Comparison of ENCODE assay signal across 1 fruit fly cellular context in the genomic region with DNA sequence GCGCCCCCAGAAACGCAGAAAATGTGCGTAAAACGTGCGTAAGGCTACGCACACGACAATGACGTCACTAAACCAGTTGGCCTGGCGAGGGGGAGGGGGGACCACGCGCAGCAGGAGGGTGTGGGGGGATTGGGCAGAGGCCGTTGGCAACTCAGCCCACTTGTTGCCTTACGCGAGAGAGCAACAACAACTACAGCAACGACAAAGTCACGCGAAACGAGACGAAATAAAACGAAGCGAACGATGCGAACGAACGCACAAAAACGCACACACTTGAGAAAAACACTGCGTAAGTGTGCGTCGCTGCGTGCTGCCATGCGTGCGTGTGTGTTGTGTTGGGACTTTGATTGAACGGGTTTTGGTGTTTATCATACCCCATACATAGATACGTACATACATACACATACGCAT.
TF ChIP-seq lines count a peak whose summit lies in the region.

No protein-coding gene starts in this region.

TF ChIP-seq in whole organism, embryonic, 481 proteins besides CTCF, POLR2A, EP300 and RAD21 (continued from another document):
- TF ChIP-seq CG12942 (GFP tag; optimal IDR thresholded peaks at IDR 0.05; lab: Kevin White, UChicago): no peak
- TF ChIP-seq fd96Cb (tag; optimal IDR thresholded peaks at IDR 0.05; lab: Kevin White, UChicago): no peak
- peak; percentile 100 for TF ChIP-seq chinmo (GFP tag; IDR thresholded peaks at IDR 0.05; lab: Robert Waterston, UW; ENCODE audit: partially characterized antibody)
- peak; percentile 44; the same call in 1 of the 2 replicates for TF ChIP-seq NFAT (GFP tag; IDR thresholded peaks at IDR 0.05; lab: Robert Waterston, UW)
- TF ChIP-seq Trl (optimal IDR thresholded peaks at IDR 0.05; lab: Kevin White, UChicago): peak in 1 of 2 experiments; percentile 13
- no peak for TF ChIP-seq Trl (GFP tag; optimal IDR thresholded peaks at IDR 0.05; lab: Kevin White, UChicago)
- TF ChIP-seq amos (GFP tag; IDR thresholded peaks at IDR 0.05; lab: Robert Waterston, UW; ENCODE audit: partially characterized antibody): peak; percentile 16; the same call in 1 of the 2 replicates
- TF ChIP-seq Dbx (GFP tag; IDR thresholded peaks at IDR 0.05; lab: Robert Waterston, UW): 0 out of 3 replicates have a peak, but pooled peaks have one; percentile 16
- no peak for TF ChIP-seq Opbp (GFP tag; IDR thresholded peaks at IDR 0.05; lab: Robert Waterston, UW; ENCODE audit: partially characterized antibody)
- TF ChIP-seq CG14014 (GFP tag; IDR thresholded peaks at IDR 0.05; lab: Robert Waterston, UW): no peak
- peak; percentile 73 for TF ChIP-seq mirr (GFP tag; optimal IDR thresholded peaks at IDR 0.05; lab: Kevin White, UChicago)
- TF ChIP-seq Adf1 (GFP tag; IDR thresholded peaks at IDR 0.05; lab: Robert Waterston, UW): peak; percentile 85
- TF ChIP-seq CG18262 (tag; optimal IDR thresholded peaks at IDR 0.05; lab: Kevin White, UChicago): no peak
- TF ChIP-seq cwo (GFP tag; optimal IDR thresholded peaks at IDR 0.05; lab: Kevin White, UChicago): peak; percentile 100
- TF ChIP-seq hth (optimal IDR thresholded peaks at IDR 0.05; lab: Kevin White, UChicago): no peak
- no peak for TF ChIP-seq CG12104 (GFP tag; optimal IDR thresholded peaks at IDR 0.05; lab: Kevin White, UChicago)
- TF ChIP-seq CG13287 (GFP tag; IDR thresholded peaks at IDR 0.05; lab: Robert Waterston, UW; ENCODE audit: partially characterized antibody): peak; percentile 49; the same call in 1 of the 2 replicates
- no peak for TF ChIP-seq Fer2 (tag; optimal IDR thresholded peaks at IDR 0.05; lab: Kevin White, UChicago)
- no peak for TF ChIP-seq CG30403 (GFP tag; optimal IDR thresholded peaks at IDR 0.05; lab: Kevin White, UChicago)
- TF ChIP-seq tin (GFP tag; optimal IDR thresholded peaks at IDR 0.05; lab: Kevin White, UChicago): no peak
- peak; percentile 25; the same call in 1 of the 3 replicates for TF ChIP-seq zen2 (GFP tag; IDR thresholded peaks at IDR 0.05; lab: Robert Waterston, UW; ENCODE audit: partially characterized antibody)
- peak; percentile 55 for TF ChIP-seq sug (tag; optimal IDR thresholded peaks at IDR 0.05; lab: Kevin White, UChicago)
- no peak for TF ChIP-seq Hsf (GFP tag; optimal IDR thresholded peaks at IDR 0.05; lab: Kevin White, UChicago)
- no peak for TF ChIP-seq pita (GFP tag; optimal IDR thresholded peaks at IDR 0.05; lab: Kevin White, UChicago)
- TF ChIP-seq Rx (GFP tag; IDR thresholded peaks at IDR 0.05; lab: Robert Waterston, UW): no peak
- TF ChIP-seq psq (GFP tag; optimal IDR thresholded peaks at IDR 0.05; lab: Kevin White, UChicago): peak; percentile 36
- no peak for TF ChIP-seq Elba2 (GFP tag; optimal IDR thresholded peaks at IDR 0.05; lab: Kevin White, UChicago)
- TF ChIP-seq salm (tag; optimal IDR thresholded peaks at IDR 0.05; lab: Kevin White, UChicago): no peak
- no peak for TF ChIP-seq usp (GFP tag; optimal IDR thresholded peaks at IDR 0.05; lab: Kevin White, UChicago)
- TF ChIP-seq Drgx (GFP tag; IDR thresholded peaks at IDR 0.05; lab: Robert Waterston, UW): peak; percentile 6; the same call in 1 of the 2 replicates
- no peak for TF ChIP-seq ara (GFP tag; IDR thresholded peaks at IDR 0.05; lab: Robert Waterston, UW)
- no peak for TF ChIP-seq Ravus (GFP tag; IDR thresholded peaks at IDR 0.05; lab: Robert Waterston, UW)
- TF ChIP-seq CG7987 (GFP tag; optimal IDR thresholded peaks at IDR 0.05; lab: Kevin White, UChicago): peak; percentile 35
- TF ChIP-seq Six4 (GFP tag; optimal IDR thresholded peaks at IDR 0.05; lab: Kevin White, UChicago): no peak
- TF ChIP-seq CG18476 (GFP tag; optimal IDR thresholded peaks at IDR 0.05; lab: Kevin White, UChicago): no peak
- no peak for TF ChIP-seq CG17361 (GFP tag; IDR thresholded peaks at IDR 0.05; lab: Robert Waterston, UW)
- no peak for TF ChIP-seq corto (GFP tag; optimal IDR thresholded peaks at IDR 0.05; lab: Kevin White, UChicago)
- TF ChIP-seq sr (GFP tag; IDR thresholded peaks at IDR 0.05; lab: Robert Waterston, UW): peak; percentile 84
- no peak for TF ChIP-seq CG2129 (GFP tag; IDR thresholded peaks at IDR 0.05; lab: Robert Waterston, UW; ENCODE audit: partially characterized antibody)
- TF ChIP-seq unpg (GFP tag; optimal IDR thresholded peaks at IDR 0.05; lab: Kevin White, UChicago): no peak
- no peak for TF ChIP-seq cad (GFP tag; optimal IDR thresholded peaks at IDR 0.05; lab: Kevin White, UChicago)
- no peak for TF ChIP-seq HLH3B (GFP tag; IDR thresholded peaks at IDR 0.05; lab: Robert Waterston, UW)
- peak; percentile 57 for TF ChIP-seq Aef1 (GFP tag; IDR thresholded peaks at IDR 0.05; lab: Robert Waterston, UW)
- no peak for TF ChIP-seq Sry-β (GFP tag; optimal IDR thresholded peaks at IDR 0.05; lab: Kevin White, UChicago)
- no peak for TF ChIP-seq CG8478 (optimal IDR thresholded peaks at IDR 0.05; lab: Kevin White, UChicago)
- peak; percentile 94 for TF ChIP-seq BtbVII (GFP tag; optimal IDR thresholded peaks at IDR 0.05; lab: Kevin White, UChicago)
- no peak for TF ChIP-seq Meics (GFP tag; optimal IDR thresholded peaks at IDR 0.05; lab: Kevin White, UChicago)
- no peak for TF ChIP-seq HLHmδ (GFP tag; optimal IDR thresholded peaks at IDR 0.05; lab: Kevin White, UChicago)
- no peak for TF ChIP-seq CG4730 (GFP tag; IDR thresholded peaks at IDR 0.05; lab: Robert Waterston, UW)
- peak; percentile 84 for TF ChIP-seq CG10543 (GFP tag; optimal IDR thresholded peaks at IDR 0.05; lab: Kevin White, UChicago)
- TF ChIP-seq fru (optimal IDR thresholded peaks at IDR 0.05; lab: Kevin White, UChicago): no peak
- peak; percentile 51; the same call in 1 of the 2 replicates for TF ChIP-seq sna (GFP tag; IDR thresholded peaks at IDR 0.05; lab: Robert Waterston, UW; ENCODE audit: partially characterized antibody)
- TF ChIP-seq p53 (GFP tag; optimal IDR thresholded peaks at IDR 0.05; lab: Kevin White, UChicago): no peak
- TF ChIP-seq CG2678 (tag; optimal IDR thresholded peaks at IDR 0.05; lab: Kevin White, UChicago): no peak
- TF ChIP-seq scrt (GFP tag; optimal IDR thresholded peaks at IDR 0.05; lab: Kevin White, UChicago): peak; percentile 99
- TF ChIP-seq Ets65A (GFP tag; lab: Kevin White, UChicago): no peak
- TF ChIP-seq abd-A (tag; optimal IDR thresholded peaks at IDR 0.05; lab: Kevin White, UChicago): peak; percentile 89
- no peak for TF ChIP-seq gce (GFP tag; IDR thresholded peaks at IDR 0.05; lab: Robert Waterston, UW)
- peak; percentile 87 for TF ChIP-seq cg (GFP tag; optimal IDR thresholded peaks at IDR 0.05; lab: Kevin White, UChicago)
- peak; percentile 11 for TF ChIP-seq CrebB (tag; optimal IDR thresholded peaks at IDR 0.05; lab: Kevin White, UChicago)
- no peak for TF ChIP-seq emc (GFP tag; optimal IDR thresholded peaks at IDR 0.05; lab: Kevin White, UChicago)
- peak; percentile 27; the same call in 1 of the 2 replicates for TF ChIP-seq Bgb (GFP tag; IDR thresholded peaks at IDR 0.05; lab: Robert Waterston, UW; ENCODE audit: partially characterized antibody)
- no peak for TF ChIP-seq danr (GFP tag; IDR thresholded peaks at IDR 0.05; lab: Robert Waterston, UW)
- no peak for TF ChIP-seq CG8290 (GFP tag; optimal IDR thresholded peaks at IDR 0.05; lab: Kevin White, UChicago)
- TF ChIP-seq CG8290 (tag; optimal IDR thresholded peaks at IDR 0.05; lab: Kevin White, UChicago): peak in 1 of 2 experiments; percentile 42
- no peak for TF ChIP-seq ac (GFP tag; optimal IDR thresholded peaks at IDR 0.05; lab: Kevin White, UChicago)
- TF ChIP-seq Deaf1 (tag; optimal IDR thresholded peaks at IDR 0.05; lab: Kevin White, UChicago): peak; percentile 98
- TF ChIP-seq CG4617 (GFP tag; optimal IDR thresholded peaks at IDR 0.05; lab: Kevin White, UChicago; ENCODE audit: borderline replicate concordance): no peak
- TF ChIP-seq CG34422 (GFP tag; IDR thresholded peaks at IDR 0.05; lab: Robert Waterston, UW): peak; percentile 7; the same call in 1 of the 3 replicates
- TF ChIP-seq Sox102F (GFP tag; optimal IDR thresholded peaks at IDR 0.05; lab: Kevin White, UChicago): no peak
- TF ChIP-seq C15 (GFP tag; IDR thresholded peaks at IDR 0.05; lab: Robert Waterston, UW): no peak
